Fruit fly (Drosophila melanogaster): ENCODE measurements around the gene Ets65A.

Ets65A gene

DNA sequence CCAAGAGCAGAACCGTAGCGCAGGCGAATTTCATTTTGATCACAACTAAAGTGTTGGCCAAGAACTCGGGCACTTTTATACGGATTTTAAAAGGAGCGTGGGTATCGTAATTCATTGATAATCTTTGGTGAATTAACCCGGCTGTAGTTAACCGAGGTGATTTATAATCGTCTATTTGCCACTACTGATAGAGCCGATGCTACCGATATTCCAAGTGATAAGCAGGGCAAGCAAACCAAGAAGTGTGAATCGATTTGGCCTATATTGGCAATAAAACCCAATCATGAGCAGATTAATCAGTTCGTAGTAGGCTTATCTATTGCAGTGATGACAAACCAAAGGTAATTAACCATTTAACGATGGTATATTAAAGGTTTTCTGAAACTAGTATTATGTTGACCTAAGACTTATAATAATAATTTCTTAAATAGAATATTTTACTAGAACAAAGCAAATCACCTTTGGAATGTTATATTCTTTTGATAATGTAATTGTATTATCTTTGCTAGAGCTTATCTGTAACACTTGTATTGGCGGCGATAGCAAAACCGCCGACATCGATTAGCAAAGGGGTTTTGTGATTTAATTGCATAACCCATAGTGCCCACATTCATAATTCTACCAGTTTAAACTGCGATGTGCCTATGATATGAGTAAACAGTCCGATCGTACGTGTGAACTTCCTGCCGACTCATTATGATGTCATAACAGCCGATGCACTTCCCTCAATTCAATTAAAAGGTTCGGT lies 34.4 kb upstream of the Ets65A start, which contains the start of gene CG10472 (continued):
- TF ChIP-seq tup (GFP tag; optimal IDR thresholded peaks at IDR 0.05) (no peak), sob (GFP tag; IDR thresholded peaks at IDR 0.05) (no peak), seq (GFP tag; IDR thresholded peaks at IDR 0.05) (no peak), CG7556 (GFP tag; optimal IDR thresholded peaks at IDR 0.05) (no peak), CG34376 (GFP tag; optimal IDR thresholded peaks at IDR 0.05) (peak; percentile 27), H2.0 (GFP tag; IDR thresholded peaks at IDR 0.05) (no peak), amos (GFP tag; IDR thresholded peaks at IDR 0.05; ENCODE audit: partially characterized antibody) (no peak), tna (GFP tag; IDR thresholded peaks at IDR 0.05; ENCODE audit: partially characterized antibody) (no peak), repo (GFP tag; optimal IDR thresholded peaks at IDR 0.05) (no peak), CG12299 (tag; optimal IDR thresholded peaks at IDR 0.05) (no peak), aop (GFP tag; IDR thresholded peaks at IDR 0.05) (no peak), CG18599 (GFP tag; optimal IDR thresholded peaks at IDR 0.05) (peak; percentile 7)

DNA sequence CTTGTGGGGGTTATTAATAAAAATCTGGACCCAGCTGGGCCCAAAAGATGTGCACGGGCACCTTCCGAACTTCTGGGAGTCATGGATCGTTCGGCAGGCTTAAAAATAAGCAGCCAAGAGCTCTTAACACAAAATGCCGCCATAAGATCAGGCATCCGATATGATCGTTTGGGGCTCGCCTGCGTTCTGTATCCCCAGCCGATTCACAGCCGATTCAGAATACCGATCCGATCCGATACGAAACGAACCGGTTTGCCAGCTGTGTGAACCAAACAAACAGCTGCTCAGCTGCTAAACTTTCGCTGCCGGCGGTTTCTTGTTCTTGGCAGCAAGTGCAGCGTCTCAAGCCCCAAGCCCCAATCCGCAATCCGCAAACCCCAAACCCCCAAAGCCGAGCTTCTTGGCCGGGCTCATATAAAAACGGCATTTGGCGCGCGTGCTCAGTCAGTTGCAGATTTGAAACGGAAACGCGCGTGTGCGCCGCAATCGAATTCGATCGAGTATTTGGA lies 31.5 kb upstream of the Ets65A start, which contains the start of gene CG42269:
CG42269 (plus strand) TSS at position 416 of the 509 bp plus-strand sequence.
- TF ChIP-seq Sin3A (optimal IDR thresholded peaks at IDR 0.05) (no peak), Deaf1 (tag; optimal IDR thresholded peaks at IDR 0.05) (peak; percentile 56), CG10543 (GFP tag; optimal IDR thresholded peaks at IDR 0.05) (no peak), chinmo (GFP tag; IDR thresholded peaks at IDR 0.05; ENCODE audit: partially characterized antibody) (0 out of 4 replicates have a peak, but pooled peaks have one; percentile 38)

DNA sequence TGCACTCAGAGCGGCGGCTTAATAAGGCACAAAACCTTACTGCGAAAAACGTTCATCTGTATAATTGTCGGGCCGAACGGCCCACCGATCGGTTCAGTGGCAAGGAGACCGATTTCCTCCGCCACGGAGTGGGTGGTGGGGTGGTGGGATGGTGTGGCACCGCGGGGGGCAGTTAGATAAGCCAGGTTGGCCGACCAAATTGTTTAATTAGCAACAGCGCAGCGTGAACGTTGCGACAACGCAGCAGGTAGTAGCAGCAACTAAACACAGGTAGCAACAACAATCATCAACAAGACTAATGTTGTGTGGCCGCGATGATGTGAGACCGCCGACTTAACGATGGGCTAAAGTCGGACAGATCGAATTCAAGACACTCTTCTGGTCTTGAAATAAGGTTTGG lies 29.2 kb upstream of the Ets65A start:
- TF ChIP-seq Dref (GFP tag; IDR thresholded peaks at IDR 0.05) (0 out of 2 replicates have a peak, but pooled peaks have one; percentile 1), sob (GFP tag; IDR thresholded peaks at IDR 0.05) (no peak), Oaz (GFP tag; IDR thresholded peaks at IDR 0.05) (no peak), CG2116 (GFP tag; optimal IDR thresholded peaks at IDR 0.05) (no peak), MBD-R2 (GFP tag; IDR thresholded peaks at IDR 0.05) (0 out of 2 replicates have a peak, but pooled peaks have one; percentile 13), prd (optimal IDR thresholded peaks at IDR 0.05) (no peak), prd (GFP tag; IDR thresholded peaks at IDR 0.05) (0 out of 3 replicates have a peak, but pooled peaks have one; percentile 18), Sry-δ (GFP tag; optimal IDR thresholded peaks at IDR 0.05) (no peak), Tbp (GFP tag; optimal IDR thresholded peaks at IDR 0.05) (no peak), Hr39 (optimal IDR thresholded peaks at IDR 0.05) (peak; percentile 20), so (GFP tag; IDR thresholded peaks at IDR 0.05) (no peak), CG6791 (GFP tag; IDR thresholded peaks at IDR 0.05; ENCODE audit: partially characterized antibody) (0 out of 3 replicates have a peak, but pooled peaks have one; percentile 36), CG12942 (GFP tag; optimal IDR thresholded peaks at IDR 0.05) (no peak), pita (GFP tag; optimal IDR thresholded peaks at IDR 0.05) (no peak), klu (GFP tag; IDR thresholded peaks at IDR 0.05) (no peak), Drgx (GFP tag; IDR thresholded peaks at IDR 0.05) (peak; percentile 22; the same call in 1 of the 2 replicates), Dip2 (GFP tag; IDR thresholded peaks at IDR 0.05) (no peak), zf30C (GFP tag; optimal IDR thresholded peaks at IDR 0.05) (no peak), CG15479 (GFP tag; optimal IDR thresholded peaks at IDR 0.05) (peak; percentile 57), CG16815 (GFP tag; optimal IDR thresholded peaks at IDR 0.05) (no peak), Chrac-16 (GFP tag; optimal IDR thresholded peaks at IDR 0.05) (no peak), CG12071 (GFP tag; optimal IDR thresholded peaks at IDR 0.05) (no peak), CG42726 (GFP tag; IDR thresholded peaks at IDR 0.05; ENCODE audit: partially characterized antibody) (no peak), CG31441 (GFP tag; IDR thresholded peaks at IDR 0.05) (no peak), Xrp1 (GFP tag; IDR thresholded peaks at IDR 0.05) (no peak), CG9609 (GFP tag; optimal IDR thresholded peaks at IDR 0.05) (no peak), zen (tag; optimal IDR thresholded peaks at IDR 0.05) (peak; percentile 95)
